Worm (Caenorhabditis elegans) whole organism, early embryonic: ENCODE data around the gene sru-25.

Experiments used
- aly-1 ChIP-seq: sonication (generic microtip); optimal IDR thresholded peaks from 2 replicates; lab custom pipeline; 2016; ENCODE audit warnings: missing genetic modification characterization, missing compliant biosample characterization
- sea-1 ChIP-seq: fragments of 200-800 bp; sonication (Bioruptor generic); conservative IDR thresholded peaks from 2 replicates; pipeline ENCODE4 v1.3.6; 2022; ENCODE audit warnings: missing genetic modification characterization, missing compliant biosample characterization

ce11 chrV:654402-654801 lies 19.7 kb downstream of the sru-25 start, which contains the start of gene srj-6:
- TF ChIP-seq aly-1 (tag; lab: Kevin White, UChicago): no peak
- TF ChIP-seq sea-1 (GFP tag; lab: Robert Waterston, UW): no peak
